Worm (Caenorhabditis elegans) whole organism, young adult: ENCODE results near the gene nth-1.

Source experiments
- B0261.1 ChIP-seq: sonication (generic microtip); optimal IDR thresholded peaks from 2 replicates; lab custom pipeline; 2016; ENCODE audit warnings: mild to moderate bottlenecking, missing genetic modification characterization, moderate library complexity, missing compliant biosample characterization
- B0336.3 ChIP-seq: fragments of 200-800 bp; sonication (Bioruptor generic); IDR thresholded peaks from 2 replicates; pipeline ENCODE4 v1.3.6; 2022; ENCODE audit warnings: missing genetic modification characterization, missing compliant biosample characterization
- C06A6.2 ChIP-seq: fragments of 200-800 bp; sonication (Bioruptor generic); conservative IDR thresholded peaks from 2 replicates; pipeline ENCODE4 v1.3.6; 2022; ENCODE audit warnings: missing genetic modification characterization, missing compliant biosample characterization
- C17E4.6 ChIP-seq: fragments of 200-800 bp; sonication (Bioruptor generic); IDR thresholded peaks from 2 replicates; pipeline ENCODE4 v1.3.6; 2022; ENCODE audit warnings: missing genetic modification reagents, missing genetic modification characterization, missing compliant biosample characterization
- F23B12.7 ChIP-seq: sonication (generic microtip); optimal IDR thresholded peaks from 2 replicates; lab custom pipeline; 2017; ENCODE audit warnings: missing genetic modification characterization, mild to moderate bottlenecking, missing compliant biosample characterization, antibody characterized with exemption, moderate library complexity; ENCODE audit not compliant: insufficient read depth
- F39B2.1 ChIP-seq: fragments of 200-800 bp; sonication (Bioruptor generic); IDR thresholded peaks from 2 replicates; pipeline ENCODE4 v1.3.6; 2022; ENCODE audit warnings: missing genetic modification reagents, missing genetic modification characterization, missing compliant biosample characterization
- F49E8.2 ChIP-seq: sonication (generic microtip); optimal IDR thresholded peaks from 3 replicates; lab custom pipeline; 2017; ENCODE audit warnings: missing genetic modification characterization, mild to moderate bottlenecking, missing compliant biosample characterization, antibody characterized with exemption, moderate library complexity; ENCODE audit not compliant: insufficient read depth
- F57A8.1 ChIP-seq: fragments of 200-800 bp; sonication (Bioruptor generic); optimal IDR thresholded peaks from 2 replicates; lab custom pipeline; 2018; ENCODE audit warnings: mild to moderate bottlenecking, missing genetic modification characterization, moderate library complexity, missing compliant biosample characterization
- F57C9.4 ChIP-seq: sonication (generic microtip); optimal IDR thresholded peaks from 2 replicates; lab custom pipeline; 2017; ENCODE audit warnings: mild to moderate bottlenecking, missing genetic modification characterization, missing compliant biosample characterization
- K11D2.4 ChIP-seq: fragments of 200-800 bp; sonication (Bioruptor generic); IDR thresholded peaks from 2 replicates; pipeline ENCODE4 v1.3.6; 2022; ENCODE audit warnings: missing genetic modification reagents, missing genetic modification characterization, missing compliant biosample characterization
- K12H6.12 ChIP-seq: fragments of 200-800 bp; sonication (Bioruptor generic); optimal IDR thresholded peaks from 2 replicates; lab custom pipeline; 2018; ENCODE audit warnings: mild to moderate bottlenecking, missing genetic modification characterization, missing compliant biosample characterization
- T07F8.4 ChIP-seq: sonication (generic microtip); optimal IDR thresholded peaks from 2 replicates; lab custom pipeline; 2016; ENCODE audit warnings: mild to moderate bottlenecking, missing genetic modification characterization, moderate library complexity, missing compliant biosample characterization
- Y56A3A.18 ChIP-seq: fragments of 200-800 bp; sonication (Bioruptor generic); IDR thresholded peaks from 2 replicates; pipeline ENCODE4 v1.3.6; 2022; ENCODE audit warnings: missing genetic modification reagents, missing genetic modification characterization, missing compliant biosample characterization
- Y67H2A.10 ChIP-seq: fragments of 200-800 bp; sonication (Bioruptor generic); conservative IDR thresholded peaks from 2 replicates; pipeline ENCODE4 v1.3.6; 2022; ENCODE audit warnings: missing genetic modification reagents, missing genetic modification characterization, missing compliant biosample characterization
- Y79H2A.3 ChIP-seq: fragments of 200-800 bp; sonication (Bioruptor generic); conservative IDR thresholded peaks from 2 replicates; pipeline ENCODE4 v1.3.6; 2022; ENCODE audit warnings: missing genetic modification reagents, missing genetic modification characterization, missing compliant biosample characterization
- aptf-3 ChIP-seq: fragments of 200-800 bp; sonication (Bioruptor generic); IDR thresholded peaks from 2 replicates; pipeline ENCODE4 v1.3.6; 2022; ENCODE audit warnings: missing genetic modification characterization, missing compliant biosample characterization
- atf-7 ChIP-seq: sonication (generic microtip); optimal IDR thresholded peaks from 2 replicates; lab custom pipeline; 2017; ENCODE audit warnings: mild to moderate bottlenecking, missing genetic modification characterization, missing compliant biosample characterization
- athp-1 ChIP-seq: sonication (generic microtip); optimal IDR thresholded peaks from 2 replicates; lab custom pipeline; 2017; ENCODE audit warnings: mild to moderate bottlenecking, missing genetic modification characterization, missing compliant biosample characterization
- attf-5 ChIP-seq: fragments of 200-800 bp; sonication (Bioruptor generic); optimal IDR thresholded peaks from 2 replicates; lab custom pipeline; 2018; ENCODE audit warnings: mild to moderate bottlenecking, missing genetic modification characterization, missing compliant biosample characterization
- cebp-1 ChIP-seq, 2 experiments: fragments of 200-800 bp in 1 of 2; sonication (Bioruptor generic) in 1 of 2; sonication (generic microtip) in 1 of 2; IDR thresholded peaks in 1 of 2; optimal IDR thresholded peaks in 1 of 2; 2 replicates each; pipeline versions ENCODE4 v1.3.6 to Lab custom; 2017 to 2022; ENCODE audit warnings: missing compliant biosample characterization in 2 of 2, missing genetic modification characterization in 2 of 2, mild to moderate bottlenecking in 1 of 2, missing genetic modification reagents in 1 of 2, moderate library complexity in 1 of 2
- ceh-27 ChIP-seq: fragments of 200-800 bp; sonication (Bioruptor generic); optimal IDR thresholded peaks from 2 replicates; lab custom pipeline; 2018; ENCODE audit warnings: mild to moderate bottlenecking, missing genetic modification characterization, moderate library complexity, missing compliant biosample characterization
- ceh-40 ChIP-seq: fragments of 200-800 bp; sonication (Bioruptor generic); IDR thresholded peaks from 2 replicates; pipeline ENCODE4 v1.3.6; 2022; ENCODE audit warnings: missing genetic modification characterization, missing compliant biosample characterization
- ceh-79 ChIP-seq: sonication (generic microtip); optimal IDR thresholded peaks from 2 replicates; lab custom pipeline; 2017; ENCODE audit warnings: mild to moderate bottlenecking, missing genetic modification characterization, missing compliant biosample characterization
- chd-7 ChIP-seq: sonication (generic microtip); optimal IDR thresholded peaks from 2 replicates; lab custom pipeline; 2016; ENCODE audit warnings: mild to moderate bottlenecking, missing genetic modification characterization, moderate library complexity, missing compliant biosample characterization
- dpff-1 ChIP-seq: sonication (generic microtip); optimal IDR thresholded peaks from 2 replicates; lab custom pipeline; 2017; ENCODE audit warnings: mild to moderate bottlenecking, missing genetic modification characterization, missing compliant biosample characterization
- egl-44 ChIP-seq: fragments of 200-800 bp; sonication (Bioruptor generic); IDR thresholded peaks from 2 replicates; pipeline ENCODE4 v1.3.6; 2022; ENCODE audit warnings: missing genetic modification reagents, missing genetic modification characterization, missing compliant biosample characterization
- ekl-4 ChIP-seq: fragments of 200-800 bp; sonication (Bioruptor generic); IDR thresholded peaks from 2 replicates; pipeline ENCODE4 v1.3.6; 2022; ENCODE audit warnings: missing genetic modification reagents, missing genetic modification characterization, missing compliant biosample characterization
- ets-4 ChIP-seq: fragments of 200-800 bp; sonication (Bioruptor generic); optimal IDR thresholded peaks from 2 replicates; lab custom pipeline; 2018; ENCODE audit warnings: mild to moderate bottlenecking, missing genetic modification characterization, missing compliant biosample characterization
- him-1 ChIP-seq: sonication (generic microtip); optimal IDR thresholded peaks from 2 replicates; lab custom pipeline; 2016; ENCODE audit warnings: missing genotype, missing genetic modification reagents, missing genetic modification characterization, missing compliant biosample characterization
- hlh-12 ChIP-seq: sonication (generic microtip); optimal IDR thresholded peaks from 2 replicates; lab custom pipeline; 2016; ENCODE audit warnings: missing genetic modification characterization, missing compliant biosample characterization
- hlh-26 ChIP-seq: fragments of 200-800 bp; sonication (Bioruptor generic); conservative IDR thresholded peaks from 2 replicates; pipeline ENCODE4 v1.3.6; 2022; ENCODE audit warnings: missing genetic modification reagents, missing genetic modification characterization, missing compliant biosample characterization
- hmg-1.2 ChIP-seq: fragments of 200-800 bp; sonication (Bioruptor generic); IDR thresholded peaks from 2 replicates; pipeline ENCODE4 v1.3.6; 2022; ENCODE audit warnings: missing genetic modification reagents, missing genetic modification characterization, missing compliant biosample characterization
- lag-1 ChIP-seq: fragments of 200-800 bp; sonication (Bioruptor generic); IDR thresholded peaks from 2 replicates; pipeline ENCODE4 v1.3.6; 2022; ENCODE audit warnings: missing genetic modification reagents, missing genetic modification characterization, missing compliant biosample characterization
- lin-40 ChIP-seq: sonication (generic microtip); optimal IDR thresholded peaks from 2 replicates; lab custom pipeline; 2016; ENCODE audit warnings: missing genetic modification characterization, mild to moderate bottlenecking, missing compliant biosample characterization, missing genotype, missing genetic modification reagents
- madf-6 ChIP-seq: fragments of 200-800 bp; sonication (Bioruptor generic); IDR thresholded peaks from 2 replicates; pipeline ENCODE4 v1.3.6; 2022; ENCODE audit warnings: missing genetic modification reagents, missing genetic modification characterization, missing compliant biosample characterization
- madf-8 ChIP-seq: fragments of 200-800 bp; sonication (Bioruptor generic); conservative IDR thresholded peaks from 2 replicates; pipeline ENCODE4 v1.3.6; 2022; ENCODE audit warnings: missing genetic modification reagents, missing genetic modification characterization, missing compliant biosample characterization
- mel-28 ChIP-seq: sonication (generic microtip); optimal IDR thresholded peaks from 2 replicates; lab custom pipeline; 2016; ENCODE audit warnings: borderline replicate concordance, mild to moderate bottlenecking, missing genetic modification characterization, missing compliant biosample characterization
- mes-4 ChIP-seq: sonication (generic microtip); optimal IDR thresholded peaks from 2 replicates; lab custom pipeline; 2016; ENCODE audit warnings: missing genotype, missing genetic modification characterization, missing compliant biosample characterization
- nhr-120 ChIP-seq: fragments of 200-800 bp; sonication (Bioruptor generic); IDR thresholded peaks from 2 replicates; pipeline ENCODE4 v1.3.6; 2022; ENCODE audit warnings: missing genetic modification characterization, missing compliant biosample characterization
- nhr-90 ChIP-seq: sonication (generic microtip); optimal IDR thresholded peaks from 2 replicates; lab custom pipeline; 2016; ENCODE audit warnings: missing genotype, mild to moderate bottlenecking, missing genetic modification characterization, missing compliant biosample characterization
- rec-8 ChIP-seq, 2 experiments: sonication (generic microtip); optimal IDR thresholded peaks; 2 replicates each; lab custom pipeline; 2016; ENCODE audit warnings: mild to moderate bottlenecking in 2 of 2, missing genetic modification characterization in 2 of 2, missing genetic modification reagents in 2 of 2, missing genotype in 2 of 2, missing biosample characterization in 1 of 2, missing compliant biosample characterization in 1 of 2, moderate library complexity in 1 of 2
- rpc-1 ChIP-seq, 2 experiments: fragments of 150-350 bp in 1 of 2; sonication (generic microtip) in 1 of 2; optimal IDR thresholded peaks; 2 replicates each; lab custom pipeline; 2014 to 2018; ENCODE audit warnings: missing biosample characterization in 1 of 2, missing genetic modification characterization in 1 of 2, missing genetic modification reagents in 1 of 2, missing genotype in 1 of 2
- sdz-38 ChIP-seq: sonication (generic microtip); optimal IDR thresholded peaks from 2 replicates; lab custom pipeline; 2016; ENCODE audit warnings: missing genotype, missing genetic modification characterization, missing compliant biosample characterization
- snpc-4 ChIP-seq, 5 experiments: fragments of 150-350 bp in 1 of 5; sonication (generic microtip) in 4 of 5; optimal IDR thresholded peaks; 2 replicates each; lab custom pipeline; 2014 to 2018; ENCODE audit warnings: missing genetic modification characterization in 5 of 5, missing biosample characterization in 3 of 5, antibody characterized with exemption in 2 of 5, mild to moderate bottlenecking in 2 of 5, missing compliant biosample characterization in 2 of 5, missing genotype in 2 of 5, moderate library complexity in 2 of 5, missing genetic modification reagents in 1 of 5
- ztf-18 ChIP-seq: sonication (generic microtip); optimal IDR thresholded peaks from 2 replicates; lab custom pipeline; 2016; ENCODE audit warnings: missing genotype, mild to moderate bottlenecking, missing genetic modification characterization, missing compliant biosample characterization
- ztf-22 ChIP-seq: fragments of 200-800 bp; sonication (Bioruptor generic); optimal IDR thresholded peaks from 2 replicates; lab custom pipeline; 2018; ENCODE audit warnings: mild to moderate bottlenecking, missing genetic modification characterization, moderate library complexity, missing compliant biosample characterization
- ztf-3 ChIP-seq: fragments of 200-800 bp; sonication (Bioruptor generic); optimal IDR thresholded peaks from 2 replicates; lab custom pipeline; 2018; ENCODE audit warnings: mild to moderate bottlenecking, missing genetic modification characterization, missing compliant biosample characterization

The nth-1 gene

ce11 chrIII:4284732-4285165, 9.3 kb downstream of the nth-1 start (continued):
- TF ChIP-seq T07F8.4 (tag; lab: Kevin White, UChicago): no peak
- peak; percentile 21 for TF ChIP-seq ztf-18 (tag; lab: Kevin White, UChicago)
- TF ChIP-seq madf-6 (GFP tag; lab: Robert Waterston, UW): no peak
- TF ChIP-seq rec-8 (tag; optimal IDR thresholded peaks at IDR 0.05; lab: Kevin White, UChicago): no peak
- no peak for TF ChIP-seq Y56A3A.18 (GFP tag; lab: Robert Waterston, UW)
- TF ChIP-seq ztf-3: no peak
- peak; percentile 24 for TF ChIP-seq ztf-22 (GFP tag; lab: Kevin White, UChicago)
- TF ChIP-seq K12H6.12 (tag; lab: Kevin White, UChicago): no peak
- no peak for TF ChIP-seq dpff-1 (tag; lab: Kevin White, UChicago)
- no peak for TF ChIP-seq mel-28
- peak; percentile 51 for TF ChIP-seq ceh-27 (GFP tag; lab: Kevin White, UChicago)
- TF ChIP-seq F49E8.2 (tag; lab: Kevin White, UChicago): no peak
- no peak for TF ChIP-seq Y79H2A.3 (GFP tag; lab: Robert Waterston, UW)
- TF ChIP-seq hlh-12 (tag; lab: Kevin White, UChicago): no peak
- no peak for TF ChIP-seq athp-1 (tag; lab: Kevin White, UChicago)
- no peak for TF ChIP-seq F57A8.1
- TF ChIP-seq madf-8 (GFP tag; lab: Robert Waterston, UW): no peak
- TF ChIP-seq F57C9.4 (tag; lab: Kevin White, UChicago): no peak
- no peak for TF ChIP-seq snpc-4 (GFP tag; optimal IDR thresholded peaks at IDR 0.05; lab: Kevin White, UChicago)
- peak in 3 of 4 experiments; percentile 20 to 57 (median 52) for TF ChIP-seq snpc-4 (tag; optimal IDR thresholded peaks at IDR 0.05; lab: Kevin White, UChicago)
- TF ChIP-seq B0261.1 (tag; lab: Kevin White, UChicago): no peak
- TF ChIP-seq cebp-1 (GFP tag; IDR thresholded peaks at IDR 0.05; lab: Robert Waterston, UW): no peak
- peak; percentile 77 for TF ChIP-seq cebp-1 (tag; optimal IDR thresholded peaks at IDR 0.05; lab: Kevin White, UChicago)
- peak; percentile 85 for TF ChIP-seq attf-5 (GFP tag; lab: Kevin White, UChicago)
- peak; percentile 54 for TF ChIP-seq nhr-90
- no peak for TF ChIP-seq hlh-26 (GFP tag; lab: Robert Waterston, UW)
- TF ChIP-seq F39B2.1 (GFP tag; lab: Robert Waterston, UW): no peak
- no peak for TF ChIP-seq sdz-38 (tag; lab: Kevin White, UChicago)
- TF ChIP-seq him-1 (tag; lab: Kevin White, UChicago): no peak
- TF ChIP-seq C17E4.6 (GFP tag; lab: Robert Waterston, UW): no peak
- peak; percentile 75 for TF ChIP-seq K11D2.4 (GFP tag; lab: Robert Waterston, UW)
- no peak for TF ChIP-seq ceh-40
- no peak for TF ChIP-seq Y67H2A.10 (GFP tag; lab: Robert Waterston, UW)
- no peak for TF ChIP-seq rpc-1 (optimal IDR thresholded peaks at IDR 0.05; lab: Kevin White, UChicago)
- TF ChIP-seq rpc-1 (tag; optimal IDR thresholded peaks at IDR 0.05; lab: Kevin White, UChicago): no peak
- TF ChIP-seq egl-44: peak; percentile 63; the same call in 1 of the 2 replicates
- TF ChIP-seq ekl-4 (GFP tag; lab: Robert Waterston, UW): no peak
- peak; percentile 76 for TF ChIP-seq B0336.3
- TF ChIP-seq mes-4 (tag; lab: Kevin White, UChicago): no peak
- TF ChIP-seq lin-40 (tag; lab: Kevin White, UChicago): peak; percentile 77
- TF ChIP-seq lag-1: no peak
- TF ChIP-seq ets-4 (GFP tag; lab: Kevin White, UChicago): peak; percentile 40
- no peak for TF ChIP-seq aptf-3 (GFP tag; lab: Robert Waterston, UW)
- no peak for TF ChIP-seq ceh-79
- TF ChIP-seq hmg-1.2: peak; percentile 83
- no peak for TF ChIP-seq nhr-120 (GFP tag; lab: Robert Waterston, UW)
- peak; percentile 77 for TF ChIP-seq atf-7 (tag; lab: Kevin White, UChicago)
- TF ChIP-seq F23B12.7 (tag; lab: Kevin White, UChicago): no peak
- peak; percentile 51 for TF ChIP-seq chd-7 (tag; lab: Kevin White, UChicago)
- no peak; the same call in 1 of the 2 replicates for TF ChIP-seq C06A6.2 (GFP tag; lab: Robert Waterston, UW)
